Fruit fly (Drosophila melanogaster) S2 (cell line): ENCODE data around the gene CG4830.

ENCODE experiments used
- CG8478 ChIP-seq: fragments of >200 bp; optimal IDR thresholded peaks from 2 replicates; lab custom pipeline; 2018
- CTCF ChIP-seq, 2 experiments: fragments of >200 bp; optimal IDR thresholded peaks; 2 replicates each; lab custom pipeline; 2018

CG4830 gene

DNA sequence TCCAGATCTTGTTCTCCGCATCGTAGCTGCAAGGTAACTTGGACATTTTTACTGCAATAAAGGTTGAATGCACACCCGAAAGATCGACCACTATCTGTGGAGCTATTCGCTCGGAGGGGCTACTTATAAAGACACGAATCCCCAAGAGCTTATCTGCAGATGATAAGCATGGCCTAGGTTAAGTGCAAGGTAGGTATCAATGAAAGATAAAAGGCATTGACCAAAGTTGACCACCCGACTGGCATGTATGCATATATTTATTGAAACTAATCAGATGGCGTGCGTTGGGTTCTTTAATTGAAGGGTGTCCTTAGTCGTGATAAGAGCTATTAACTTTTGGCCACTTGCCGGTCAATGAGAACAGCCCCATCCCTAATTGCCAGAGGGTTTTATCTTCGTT, at the start of gene CG4830:
Gene CG4830, minus strand, starts transcription at position 101 of the 400 bp plus-strand sequence.
- TF ChIP-seq CG8478 (lab: Kevin White, UChicago), result no peak

DNA sequence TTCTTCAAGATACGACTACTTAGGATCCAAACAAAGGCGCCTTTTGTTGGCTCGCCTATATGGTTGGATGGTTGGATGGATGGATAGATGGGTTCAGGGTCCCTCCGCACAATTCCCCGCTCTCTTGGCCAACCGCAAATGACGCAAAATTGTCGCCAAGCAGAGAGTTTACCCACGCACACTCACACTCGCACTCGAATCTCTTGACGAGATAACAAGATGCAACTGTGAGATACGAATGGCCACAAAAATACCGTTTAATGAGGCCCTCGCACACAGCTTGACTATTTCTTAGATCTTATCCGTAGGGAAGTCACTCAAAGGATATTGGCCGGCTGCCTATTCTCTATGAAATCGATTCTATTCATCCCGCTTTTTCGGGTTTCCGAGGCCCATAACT, 49.7 kb upstream of the CG4830 start:
- no peak for TF ChIP-seq CG8478 (lab: Kevin White, UChicago)
- TF ChIP-seq CTCF (optimal IDR thresholded peaks at IDR 0.05; lab: Kevin White, UChicago), result no peak

DNA sequence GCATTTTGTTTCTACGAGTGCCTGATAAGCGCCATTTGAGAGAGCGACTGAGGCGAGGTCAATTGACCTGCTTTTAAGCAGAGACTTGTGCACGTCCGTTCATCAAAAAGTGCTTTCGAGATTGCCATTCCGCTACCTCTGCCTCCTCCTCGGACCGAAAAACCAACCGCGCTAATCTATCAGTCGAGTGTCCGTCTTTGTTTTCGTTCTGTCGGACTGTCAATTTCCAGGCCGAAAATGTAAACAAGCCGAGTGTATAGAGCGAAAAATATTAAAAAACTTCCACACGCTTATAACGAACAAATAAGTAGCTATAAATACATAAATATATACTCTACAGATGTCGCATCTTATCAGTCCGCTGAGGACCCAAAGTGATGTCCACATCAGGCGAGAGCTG, 48.9 kb upstream of the CG4830 start:
- TF ChIP-seq CTCF (optimal IDR thresholded peaks at IDR 0.05; lab: Kevin White, UChicago) (no peak), CG8478 (lab: Kevin White, UChicago) (no peak)

dm6 chr3R:12258437-12258836, 48.3 kb upstream of the CG4830 start, which contains the start of the genes CG44037 and svp:
Gene CG44037 (plus strand): TSS chr3R:12258737.
Gene svp (plus strand): TSS chr3R:12258737.
- TF ChIP-seq CTCF (optimal IDR thresholded peaks at IDR 0.05; lab: Kevin White, UChicago), result no peak
- TF ChIP-seq CG8478 (lab: Kevin White, UChicago), result no peak

DNA sequence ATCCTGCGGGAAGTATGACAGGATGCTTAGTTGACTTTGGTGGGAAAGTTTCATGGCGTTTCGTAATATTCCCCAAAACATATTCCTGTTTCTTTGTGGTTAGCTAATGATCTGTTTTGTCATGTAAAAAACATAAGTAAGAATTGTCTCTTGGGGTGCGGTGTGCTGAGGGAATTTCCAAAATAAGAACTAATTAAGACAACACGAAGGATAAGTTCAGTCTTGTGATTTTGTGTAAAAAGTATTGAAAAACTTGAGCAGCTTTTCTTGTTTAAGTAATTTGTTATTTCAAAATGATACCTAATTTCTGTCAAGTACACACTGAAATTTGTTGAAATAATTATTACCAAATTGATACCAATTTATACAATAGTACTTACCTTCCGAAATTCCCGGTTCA, 43.7 kb upstream of the CG4830 start, which contains the start of gene CG3942:
Gene CG3942, plus strand, starts transcription at position 301 of the 400 bp plus-strand sequence.
- TF ChIP-seq CG8478 (lab: Kevin White, UChicago) (no peak), CTCF (optimal IDR thresholded peaks at IDR 0.05; lab: Kevin White, UChicago) (no peak)

DNA sequence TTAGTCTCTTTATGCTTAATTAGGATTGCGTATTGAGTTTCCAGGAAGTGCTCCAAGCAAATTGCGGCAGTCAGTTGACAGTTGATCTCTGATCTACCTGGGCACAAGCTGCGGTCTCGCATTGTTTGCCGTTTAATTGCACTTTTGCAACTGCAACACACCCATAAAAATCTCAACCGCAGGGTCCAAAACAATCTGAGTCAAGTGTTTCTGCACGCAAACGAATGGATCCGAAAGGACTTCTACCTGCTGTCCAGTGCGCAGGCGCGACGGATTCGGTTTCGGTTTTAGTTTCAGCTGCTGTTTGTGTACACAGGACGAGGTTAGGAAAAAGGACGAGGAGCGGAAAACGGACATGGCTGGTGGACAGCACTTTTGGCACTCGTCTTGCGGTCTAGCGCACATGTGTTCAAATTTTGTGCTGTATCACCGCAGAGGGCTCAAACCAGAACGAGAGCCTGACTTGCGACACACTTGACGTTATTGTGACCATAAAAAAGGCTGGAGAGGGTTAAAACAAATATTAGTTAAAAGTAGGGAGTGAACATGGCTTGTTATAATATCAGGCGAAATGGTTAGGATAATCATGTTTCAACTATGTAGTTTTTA, 42.4 kb upstream of the CG4830 start:
- TF ChIP-seq CG8478 (lab: Kevin White, UChicago) (no peak), CTCF (optimal IDR thresholded peaks at IDR 0.05; lab: Kevin White, UChicago) (no peak)

dm6 chr3R:12251534-12251933, 41.4 kb upstream of the CG4830 start:
- TF ChIP-seq CG8478 (lab: Kevin White, UChicago) (no peak), CTCF (optimal IDR thresholded peaks at IDR 0.05; lab: Kevin White, UChicago) (no peak)

DNA sequence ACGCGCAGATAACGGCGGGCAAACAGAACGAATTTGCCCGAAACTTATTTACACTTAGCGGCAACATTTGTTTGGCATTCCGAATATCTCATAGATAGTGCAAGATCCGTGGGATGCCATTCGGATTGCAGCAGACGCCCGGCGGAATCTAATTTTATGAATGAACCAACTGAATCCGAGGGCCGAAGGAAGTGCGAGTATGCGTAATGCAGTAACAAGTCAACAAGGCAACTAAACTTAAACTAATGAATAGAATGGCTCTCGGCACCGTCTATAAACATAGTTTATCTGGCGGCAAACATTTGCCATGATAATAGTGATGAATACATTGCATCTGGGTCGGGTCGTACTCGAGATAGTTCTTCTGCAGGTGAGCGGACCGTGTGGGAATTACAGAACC, 40.0 kb upstream of the CG4830 start:
- TF ChIP-seq CG8478 (lab: Kevin White, UChicago) (no peak), CTCF (optimal IDR thresholded peaks at IDR 0.05; lab: Kevin White, UChicago) (no peak)

DNA sequence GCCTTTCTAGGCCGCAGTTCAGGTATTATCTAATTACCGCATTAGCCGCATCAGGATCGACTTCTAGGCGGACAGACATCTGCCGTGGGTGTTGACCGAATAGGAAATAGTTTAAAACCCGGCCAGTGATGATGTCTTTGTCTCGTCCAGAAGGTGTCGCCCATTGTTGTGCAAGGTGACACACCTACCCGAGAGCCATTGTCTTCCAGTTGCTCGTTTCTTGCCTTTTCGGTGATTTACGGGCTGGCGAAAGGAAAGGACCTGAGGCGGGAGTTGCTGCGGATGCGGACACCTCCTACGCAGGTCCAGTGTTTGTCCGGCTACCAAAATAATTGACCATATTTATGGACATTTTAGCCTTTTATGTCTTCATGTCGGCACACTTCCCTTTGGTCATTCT, 38.1 kb upstream of the CG4830 start:
- TF ChIP-seq CTCF (optimal IDR thresholded peaks at IDR 0.05; lab: Kevin White, UChicago) (peak in 1 of 2 experiments; percentile 2), CG8478 (lab: Kevin White, UChicago) (no peak)

DNA sequence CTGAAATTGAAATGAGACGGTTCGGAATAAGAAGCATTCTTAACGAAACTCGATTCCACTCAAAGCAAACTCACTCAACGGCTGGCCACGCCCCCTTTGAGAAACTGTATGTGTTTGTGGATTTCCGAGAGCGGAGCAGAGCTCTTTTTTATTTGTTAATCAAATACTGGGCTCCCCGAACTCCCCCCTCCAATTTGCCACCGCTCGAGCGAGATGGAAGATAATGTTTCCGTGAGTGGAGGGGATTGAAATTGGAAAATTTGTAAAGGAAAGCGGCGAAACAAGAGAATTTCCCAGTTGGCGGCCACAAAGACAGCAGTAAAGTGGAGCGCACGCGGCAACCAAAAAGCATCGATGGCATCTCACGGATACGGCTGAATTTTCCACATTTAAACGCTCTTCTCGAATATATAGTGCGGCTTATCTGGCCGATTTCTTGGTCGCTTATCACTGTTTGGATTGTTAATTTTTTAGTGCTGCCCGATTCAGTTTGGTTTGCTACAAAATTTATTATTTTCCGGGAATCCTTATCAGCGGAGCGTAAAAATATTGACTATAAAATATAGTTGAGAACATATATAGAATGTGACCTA, 34.4 kb upstream of the CG4830 start:
- no peak for TF ChIP-seq CG8478 (lab: Kevin White, UChicago)
- TF ChIP-seq CTCF (optimal IDR thresholded peaks at IDR 0.05; lab: Kevin White, UChicago), result no peak

- no peak for TF ChIP-seq CG8478 (lab: Kevin White, UChicago)
- TF ChIP-seq CTCF (optimal IDR thresholded peaks at IDR 0.05; lab: Kevin White, UChicago), result no peak
Observed at dm6 chr3R:12239166-12239565, 29.0 kb upstream of the CG4830 start, which contains the start of gene Cyp313a3. Gene Cyp313a3 (minus strand): TSS chr3R:12239266.

- TF ChIP-seq CTCF (optimal IDR thresholded peaks at IDR 0.05; lab: Kevin White, UChicago) (no peak), CG8478 (lab: Kevin White, UChicago) (no peak)
Observed at dm6 chr3R:12236804-12237203, 26.6 kb upstream of the CG4830 start, which contains the start of gene Cyp313a2. Gene Cyp313a2 (minus strand): TSS chr3R:12236904.

dm6 chr3R:12234584-12234983, 24.4 kb upstream of the CG4830 start, which contains the start of gene Cyp313a5:
Gene Cyp313a5 (minus strand): TSS chr3R:12234684.
- TF ChIP-seq CG8478 (lab: Kevin White, UChicago) (no peak), CTCF (optimal IDR thresholded peaks at IDR 0.05; lab: Kevin White, UChicago) (no peak)

dm6 chr3R:12232629-12233028, 22.5 kb upstream of the CG4830 start, which contains the start of gene Pglym87:
Gene Pglym87 (minus strand): TSS chr3R:12232729.
- TF ChIP-seq CTCF (optimal IDR thresholded peaks at IDR 0.05; lab: Kevin White, UChicago), result no peak
- TF ChIP-seq CG8478 (lab: Kevin White, UChicago), result no peak

DNA sequence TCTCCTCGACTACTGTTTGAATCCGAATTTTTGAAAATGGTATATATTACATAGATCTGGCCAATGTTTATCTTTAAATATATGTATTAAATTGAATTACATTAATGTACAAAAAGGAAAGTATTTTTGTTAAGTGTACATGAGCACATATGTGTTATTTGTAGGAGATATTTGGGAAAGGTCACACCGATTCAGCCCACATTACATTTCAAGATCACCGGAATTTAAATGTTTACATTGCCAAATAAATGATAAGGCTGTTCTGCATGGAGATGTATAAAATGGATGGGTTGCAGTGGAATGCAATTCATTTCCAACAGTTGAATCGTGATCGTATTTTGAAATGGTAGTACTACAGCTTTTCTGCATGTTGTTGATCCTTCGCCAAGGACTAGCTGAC, 19.0 kb upstream of the CG4830 start, which contains the start of gene CG3916:
Gene CG3916, plus strand, starts transcription at position 301 of the 400 bp plus-strand sequence.
- no peak for TF ChIP-seq CTCF (optimal IDR thresholded peaks at IDR 0.05; lab: Kevin White, UChicago)
- no peak for TF ChIP-seq CG8478 (lab: Kevin White, UChicago)
